Worm (Caenorhabditis elegans) whole organism, L3 larva: ENCODE data around the gene T16G12.1.
A peak's percentile ranks its signal among the peaks of the same experiment; 100 is the strongest.

ENCODE experiments used
- R02D3.7 ChIP-seq: fragments of 150-350 bp; optimal IDR thresholded peaks from 2 replicates; lab custom pipeline; 2014; ENCODE audit warnings: missing biosample characterization, missing genetic modification characterization
- ZK546.5 ChIP-seq: sonication (generic microtip); optimal IDR thresholded peaks from 2 replicates; lab custom pipeline; 2017; ENCODE audit warnings: missing biosample characterization, missing genetic modification characterization
- aly-2 ChIP-seq: fragments of 150-350 bp; optimal IDR thresholded peaks from 2 replicates; lab custom pipeline; 2014; ENCODE audit warnings: missing biosample characterization, missing genetic modification characterization
- ceh-28 ChIP-seq: fragments of 150-350 bp; optimal IDR thresholded peaks from 2 replicates; lab custom pipeline; 2014; ENCODE audit warnings: missing biosample characterization, missing genetic modification reagents, missing genetic modification characterization
- ceh-82 ChIP-seq: fragments of 150-350 bp; optimal IDR thresholded peaks from 2 replicates; lab custom pipeline; 2014; ENCODE audit warnings: missing biosample characterization, missing genetic modification characterization
- daf-12 ChIP-seq: fragments of 150-350 bp; optimal IDR thresholded peaks from 2 replicates; lab custom pipeline; 2014; ENCODE audit warnings: missing biosample characterization, missing genetic modification reagents, missing genetic modification characterization
- egl-27 ChIP-seq: sonication (generic microtip); optimal IDR thresholded peaks from 4 replicates; lab custom pipeline; 2017; ENCODE audit warnings: missing biosample characterization, missing genetic modification reagents, missing genetic modification characterization
- elt-1 ChIP-seq: fragments of 150-350 bp; optimal IDR thresholded peaks from 2 replicates; lab custom pipeline; 2014; ENCODE audit warnings: missing biosample characterization, missing genetic modification characterization
- elt-3 ChIP-seq, 3 experiments: fragments of 150-350 bp in 1 of 3; sonication (generic microtip) in 2 of 3; optimal IDR thresholded peaks; 2 replicates in 2 of 3; 4 replicates in 1 of 3; lab custom pipeline; 2014 to 2017; ENCODE audit warnings: missing biosample characterization in 3 of 3, missing genetic modification characterization in 3 of 3
- eor-1 ChIP-seq, 2 experiments: fragments of 150-350 bp; optimal IDR thresholded peaks; 2 replicates each; lab custom pipeline; 2014 to 2018; ENCODE audit warnings: missing biosample characterization in 2 of 2, missing genetic modification characterization in 2 of 2
- fkh-10 ChIP-seq: sonication (generic microtip); optimal IDR thresholded peaks from 2 replicates; lab custom pipeline; 2017; ENCODE audit warnings: missing biosample characterization, missing genetic modification reagents, missing genetic modification characterization
- fkh-2 ChIP-seq: fragments of 150-350 bp; optimal IDR thresholded peaks from 2 replicates; lab custom pipeline; 2014; ENCODE audit warnings: missing biosample characterization, missing genetic modification reagents, missing genetic modification characterization
- fos-1 ChIP-seq: fragments of 150-350 bp; optimal IDR thresholded peaks from 2 replicates; lab custom pipeline; 2014; ENCODE audit warnings: missing biosample characterization, missing genetic modification characterization
- hmg-11 ChIP-seq: sonication (generic microtip); optimal IDR thresholded peaks from 2 replicates; lab custom pipeline; 2016; ENCODE audit warnings: missing genetic modification characterization, missing compliant biosample characterization
- jun-1 ChIP-seq: fragments of 150-350 bp; optimal IDR thresholded peaks from 2 replicates; lab custom pipeline; 2014; ENCODE audit warnings: missing biosample characterization, missing genetic modification reagents, missing genetic modification characterization
- lin-15B ChIP-seq: fragments of 150-350 bp; optimal IDR thresholded peaks from 2 replicates; lab custom pipeline; 2014; ENCODE audit warnings: missing biosample characterization, missing genetic modification characterization
- lin-39 ChIP-seq: fragments of 150-350 bp; optimal IDR thresholded peaks from 2 replicates; lab custom pipeline; 2018; ENCODE audit warnings: missing biosample characterization, missing genetic modification reagents, missing genetic modification characterization
- lsy-12 ChIP-seq: sonication (generic microtip); optimal IDR thresholded peaks from 2 replicates; lab custom pipeline; 2016; ENCODE audit warnings: mild to moderate bottlenecking, missing genetic modification characterization, missing compliant biosample characterization
- mdl-1 ChIP-seq: fragments of 150-350 bp; optimal IDR thresholded peaks from 2 replicates; lab custom pipeline; 2014; ENCODE audit warnings: missing biosample characterization, missing genetic modification characterization
- mml-1 ChIP-seq: fragments of 150-350 bp; sonication (generic microtip); optimal IDR thresholded peaks from 3 replicates; lab custom pipeline; 2014; ENCODE audit warnings: missing biosample characterization, missing genetic modification characterization
- nfya-1 ChIP-seq: sonication (generic microtip); optimal IDR thresholded peaks from 2 replicates; lab custom pipeline; 2017; ENCODE audit warnings: missing genetic modification characterization, mild to moderate bottlenecking, missing compliant biosample characterization, antibody characterized with exemption, moderate library complexity; ENCODE audit not compliant: insufficient read depth
- nhr-11 ChIP-seq: fragments of 150-350 bp; optimal IDR thresholded peaks from 2 replicates; lab custom pipeline; 2014; ENCODE audit warnings: missing biosample characterization, missing genetic modification characterization
- nhr-12 ChIP-seq: fragments of 150-350 bp; optimal IDR thresholded peaks from 2 replicates; lab custom pipeline; 2014; ENCODE audit warnings: missing biosample characterization, missing genetic modification characterization
- nhr-237 ChIP-seq: fragments of 150-350 bp; optimal IDR thresholded peaks from 2 replicates; lab custom pipeline; 2014; ENCODE audit warnings: missing biosample characterization, missing genetic modification characterization
- nhr-25 ChIP-seq: sonication (generic microtip); optimal IDR thresholded peaks from 2 replicates; lab custom pipeline; 2017; ENCODE audit warnings: missing biosample characterization, missing genetic modification characterization
- nhr-28 ChIP-seq: fragments of 150-350 bp; optimal IDR thresholded peaks from 2 replicates; lab custom pipeline; 2014; ENCODE audit warnings: missing biosample characterization, missing genetic modification characterization
- nhr-43 ChIP-seq: sonication (generic microtip); optimal IDR thresholded peaks from 2 replicates; lab custom pipeline; 2016; ENCODE audit warnings: mild to moderate bottlenecking, missing genetic modification characterization, missing compliant biosample characterization; ENCODE audit not compliant: poor library complexity, severe bottlenecking
- nhr-67 ChIP-seq: fragments of 150-350 bp; optimal IDR thresholded peaks from 2 replicates; lab custom pipeline; 2014; ENCODE audit warnings: missing biosample characterization, missing genetic modification characterization
- nhr-76 ChIP-seq: fragments of 150-350 bp; sonication (generic microtip); optimal IDR thresholded peaks from 5 replicates; lab custom pipeline; 2014; ENCODE audit warnings: missing biosample characterization, missing genetic modification characterization
- nhr-77 ChIP-seq: fragments of 150-350 bp; optimal IDR thresholded peaks from 2 replicates; lab custom pipeline; 2014; ENCODE audit warnings: missing biosample characterization, missing genetic modification characterization
- pha-4 ChIP-seq: fragments of 150-350 bp; optimal IDR thresholded peaks from 2 replicates; lab custom pipeline; 2014; ENCODE audit warnings: missing biosample characterization, missing genetic modification reagents, missing genetic modification characterization
- pqm-1 ChIP-seq: fragments of 150-350 bp; optimal IDR thresholded peaks from 2 replicates; lab custom pipeline; 2017; ENCODE audit warnings: missing biosample characterization, missing genetic modification characterization, inconsistent platforms
- sea-2 ChIP-seq: fragments of 150-350 bp; sonication (generic microtip); optimal IDR thresholded peaks from 4 replicates; lab custom pipeline; 2014; ENCODE audit warnings: missing biosample characterization, missing genetic modification reagents, missing genetic modification characterization
- skn-1 ChIP-seq: fragments of 150-350 bp; optimal IDR thresholded peaks from 2 replicates; lab custom pipeline; 2014; ENCODE audit warnings: missing biosample characterization, missing genetic modification characterization
- snpc-4 ChIP-seq: fragments of 150-350 bp; optimal IDR thresholded peaks from 2 replicates; lab custom pipeline; 2014; ENCODE audit warnings: missing biosample characterization, missing genetic modification characterization
- tbx-2 ChIP-seq: sonication (generic microtip); optimal IDR thresholded peaks from 2 replicates; lab custom pipeline; 2016; ENCODE audit warnings: mild to moderate bottlenecking, missing genetic modification characterization, missing compliant biosample characterization
- unc-39 ChIP-seq: sonication (generic microtip); optimal IDR thresholded peaks from 4 replicates; lab custom pipeline; 2017; ENCODE audit warnings: missing biosample characterization, missing genetic modification characterization
- unc-62 ChIP-seq: fragments of 150-350 bp; sonication (generic microtip); optimal IDR thresholded peaks from 4 replicates; lab custom pipeline; 2014; ENCODE audit warnings: missing biosample characterization, missing genetic modification reagents, missing genetic modification characterization
- zag-1 ChIP-seq: fragments of 150-350 bp; optimal IDR thresholded peaks from 2 replicates; lab custom pipeline; 2014; ENCODE audit warnings: missing biosample characterization, missing genetic modification characterization
- ztf-11 ChIP-seq: fragments of 150-350 bp; optimal IDR thresholded peaks from 2 replicates; lab custom pipeline; 2014; ENCODE audit warnings: missing biosample characterization, missing genetic modification characterization

Gene T16G12.1

DNA sequence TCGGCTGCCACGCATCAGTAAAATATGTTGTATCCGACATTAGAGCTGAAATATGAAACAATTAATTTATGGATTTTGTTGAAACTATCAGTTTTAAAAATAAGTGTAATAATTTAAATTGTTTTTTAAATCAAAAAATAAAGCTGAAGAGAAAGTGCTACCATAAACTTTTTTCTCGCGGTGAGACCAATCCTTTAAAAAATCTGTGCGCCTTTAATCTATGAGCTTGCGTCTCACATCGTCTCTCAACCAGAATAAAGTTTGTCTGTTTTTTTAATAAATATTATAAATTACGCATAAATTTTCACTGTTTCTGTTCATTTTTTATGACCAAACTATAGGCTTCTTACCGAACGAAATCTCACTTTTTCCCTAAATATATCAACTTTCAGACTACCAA, 33.6 kb upstream of the T16G12.1 start, which contains the start of gene T16H12.3:
T16H12.3 (minus strand) TSS at position 51 of the 400 bp plus-strand sequence.
- no peak for TF ChIP-seq egl-27
- TF ChIP-seq elt-1 (tag; lab: Kevin White, UChicago), result no peak
- TF ChIP-seq aly-2, result no peak
- no peak for TF ChIP-seq nhr-43 (tag; lab: Kevin White, UChicago)
- no peak for TF ChIP-seq R02D3.7
- TF ChIP-seq hmg-11, result no peak
- TF ChIP-seq nhr-28, result no peak
- TF ChIP-seq fkh-10 (GFP tag; lab: Kevin White, UChicago), result no peak
- no peak for TF ChIP-seq lin-39 (tag; lab: Kevin White, UChicago)
- TF ChIP-seq ZK546.5 (tag; lab: Kevin White, UChicago), result no peak
- TF ChIP-seq ceh-28 (tag; lab: Kevin White, UChicago), result no peak
- no peak for TF ChIP-seq snpc-4 (tag; lab: Kevin White, UChicago)
- TF ChIP-seq nhr-25 (tag; lab: Kevin White, UChicago), result no peak
- TF ChIP-seq fos-1 (tag; lab: Kevin White, UChicago), result no peak
- no peak for TF ChIP-seq pqm-1 (tag; lab: Kevin White, UChicago)

DNA sequence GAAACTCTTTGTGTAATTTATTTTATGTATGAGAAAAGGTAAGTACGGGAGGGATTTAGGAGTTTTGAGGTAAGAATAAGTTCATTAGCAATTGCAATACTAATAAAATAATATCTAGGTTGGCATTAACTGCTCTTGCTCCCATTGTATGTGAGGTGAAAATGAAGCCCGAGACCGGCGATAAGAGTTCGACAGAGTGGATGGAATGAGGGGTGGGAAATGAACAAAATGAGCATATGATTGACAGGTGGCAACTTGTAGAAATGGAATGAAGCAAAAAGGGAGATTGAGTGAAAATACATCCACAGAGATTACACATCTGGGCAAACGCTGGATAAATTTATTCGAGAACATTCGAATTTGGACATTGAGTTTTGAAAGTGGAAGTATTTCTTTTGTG, 29.1 kb upstream of the T16G12.1 start:
- TF ChIP-seq jun-1 (tag; lab: Kevin White, UChicago) (no peak), hmg-11 (no peak), nfya-1 (tag; lab: Kevin White, UChicago) (no peak)

- TF ChIP-seq ZK546.5 (tag; lab: Kevin White, UChicago) (no peak), unc-39 (tag; lab: Kevin White, UChicago) (no peak), hmg-11 (no peak), mml-1 (tag; lab: Kevin White, UChicago) (no peak)
Measured at ce11 chrIII:10078151-10078550, 28.5 kb upstream of the T16G12.1 start, which contains the start of gene T16G12.9. T16G12.9 (minus strand) TSS chrIII:10078251.

- TF ChIP-seq nhr-237 (tag; lab: Kevin White, UChicago), result no peak
- TF ChIP-seq nfya-1 (tag; lab: Kevin White, UChicago), result peak; percentile 92
Measured at ce11 chrIII:10076042-10076441, 26.4 kb upstream of the T16G12.1 start.

DNA sequence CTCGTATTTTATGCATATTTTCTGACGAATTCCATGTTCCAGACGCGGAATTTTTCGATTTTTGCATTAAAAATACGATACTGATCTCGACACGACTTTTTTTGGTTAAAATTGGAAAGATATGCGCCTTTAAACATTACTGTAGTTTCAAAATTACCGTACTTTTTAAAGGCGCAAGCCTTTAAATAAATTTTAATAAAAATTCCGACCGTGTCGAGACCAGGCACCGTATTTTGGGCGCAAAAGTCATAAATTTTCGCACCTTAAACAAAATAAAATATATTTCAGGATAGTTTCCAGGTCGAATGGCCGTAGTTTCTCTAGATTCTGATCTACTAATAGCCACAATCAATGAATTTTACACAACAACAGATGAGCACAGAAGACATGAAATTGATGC, 19.6 kb upstream of the T16G12.1 start, which contains the start of gene T16G12.6:
T16G12.6 (plus strand) TSS at position 301 of the 400 bp plus-strand sequence.
- TF ChIP-seq eor-1 (tag; optimal IDR thresholded peaks at IDR 0.05; lab: Kevin White, UChicago) (no peak), ceh-28 (tag; lab: Kevin White, UChicago) (no peak), mdl-1 (tag; lab: Kevin White, UChicago) (no peak), daf-12 (no peak), elt-3 (tag; optimal IDR thresholded peaks at IDR 0.05; lab: Kevin White, UChicago) (no peak), nhr-67 (no peak), skn-1 (tag; lab: Kevin White, UChicago) (no peak), mml-1 (tag; lab: Kevin White, UChicago) (no peak), lsy-12 (tag; lab: Kevin White, UChicago) (no peak), sea-2 (GFP tag; lab: Kevin White, UChicago) (no peak), egl-27 (no peak), lin-39 (tag; lab: Kevin White, UChicago) (no peak)

ce11 chrIII:10064140-10064539, 14.5 kb upstream of the T16G12.1 start, which contains the start of gene ekl-6:
ekl-6 (plus strand) TSS chrIII:10064404.
- TF ChIP-seq egl-27 (no peak), mml-1 (tag; lab: Kevin White, UChicago) (no peak), zag-1 (tag; lab: Kevin White, UChicago) (no peak), daf-12 (no peak), lin-39 (tag; lab: Kevin White, UChicago) (no peak), nhr-237 (tag; lab: Kevin White, UChicago) (no peak), tbx-2 (tag; lab: Kevin White, UChicago) (no peak), elt-3 (tag; optimal IDR thresholded peaks at IDR 0.05; lab: Kevin White, UChicago) (no peak), ZK546.5 (tag; lab: Kevin White, UChicago) (no peak), nfya-1 (tag; lab: Kevin White, UChicago) (no peak), unc-39 (tag; lab: Kevin White, UChicago) (no peak), lin-15B (peak; percentile 48), aly-2 (no peak), ceh-28 (tag; lab: Kevin White, UChicago) (no peak), fkh-2 (tag; lab: Kevin White, UChicago) (no peak), unc-62 (GFP tag; lab: Kevin White, UChicago) (no peak), ceh-82 (tag; lab: Kevin White, UChicago) (no peak), nhr-67 (no peak), nhr-76 (tag; lab: Kevin White, UChicago) (no peak), ztf-11 (no peak), nhr-11 (tag; lab: Kevin White, UChicago) (no peak), nhr-43 (tag; lab: Kevin White, UChicago) (peak; percentile 79), nhr-12 (no peak), R02D3.7 (no peak), skn-1 (tag; lab: Kevin White, UChicago) (no peak), eor-1 (tag; optimal IDR thresholded peaks at IDR 0.05; lab: Kevin White, UChicago) (no peak), hmg-11 (peak; percentile 65), nhr-28 (no peak), nhr-77 (no peak), snpc-4 (tag; lab: Kevin White, UChicago) (peak; percentile 12), pha-4 (tag; lab: Kevin White, UChicago) (no peak)
